Fruit fly (Drosophila melanogaster) whole organism, adult: ENCODE data around the gene Trm1.

Experiments
- CG12768 ChIP-seq: fragments of 200-800 bp; sonication (Bioruptor generic); optimal IDR thresholded peaks from 2 replicates; lab custom pipeline; 2017; ENCODE audit warnings: missing biosample characterization, missing genetic modification characterization, mild to moderate bottlenecking, moderate library complexity, missing genetic modification reagents
- CG14711 ChIP-seq: fragments of 200-800 bp; sonication (Bioruptor generic); optimal IDR thresholded peaks from 2 replicates; lab custom pipeline; 2018; ENCODE audit warnings: missing biosample characterization, mild to moderate bottlenecking, missing genetic modification characterization, moderate library complexity
- CG1620 ChIP-seq: fragments of 200-800 bp; sonication (Bioruptor generic); optimal IDR thresholded peaks from 2 replicates; lab custom pipeline; 2016; ENCODE audit warnings: missing biosample characterization, missing genetic modification characterization
- CG33017 ChIP-seq: fragments of 200-800 bp; sonication (Bioruptor generic); optimal IDR thresholded peaks from 2 replicates; lab custom pipeline; 2018; ENCODE audit warnings: missing biosample characterization, mild to moderate bottlenecking, missing genetic modification characterization, moderate library complexity
- CG5204 ChIP-seq: fragments of 200-800 bp; sonication (Bioruptor generic); optimal IDR thresholded peaks from 2 replicates; lab custom pipeline; 2016; ENCODE audit warnings: missing biosample characterization, missing genetic modification characterization
- CG7045 ChIP-seq: fragments of 200-800 bp; sonication (Bioruptor generic); optimal IDR thresholded peaks from 2 replicates; lab custom pipeline; 2017; ENCODE audit warnings: missing biosample characterization, mild to moderate bottlenecking, missing genetic modification characterization
- CG7101 ChIP-seq: fragments of 200-800 bp; sonication (Bioruptor generic); optimal IDR thresholded peaks from 2 replicates; lab custom pipeline; 2018; ENCODE audit warnings: missing biosample characterization, mild to moderate bottlenecking, missing genetic modification characterization, moderate library complexity
- Clk ChIP-seq: fragments of 200-800 bp; sonication (Bioruptor generic); optimal IDR thresholded peaks from 2 replicates; lab custom pipeline; 2017; ENCODE audit warnings: missing biosample characterization, missing genetic modification characterization
- Crg-1 ChIP-seq: fragments of 200-800 bp; sonication (Bioruptor generic); optimal IDR thresholded peaks from 2 replicates; lab custom pipeline; 2016; ENCODE audit warnings: missing biosample characterization, missing genetic modification characterization
- Hr96 ChIP-seq: fragments of 200-800 bp; sonication (Bioruptor generic); optimal IDR thresholded peaks from 2 replicates; lab custom pipeline; 2016; ENCODE audit warnings: missing biosample characterization, missing genetic modification characterization
- Mnt ChIP-seq: fragments of 200-800 bp; sonication (Bioruptor generic); optimal IDR thresholded peaks from 2 replicates; lab custom pipeline; 2016; ENCODE audit warnings: missing biosample characterization, mild to moderate bottlenecking, missing genetic modification characterization
- bab1 ChIP-seq: fragments of 200-800 bp; sonication (Bioruptor generic); optimal IDR thresholded peaks from 3 replicates; lab custom pipeline; 2019; ENCODE audit warnings: missing biosample characterization, mild to moderate bottlenecking, missing genetic modification characterization, moderate library complexity
- cic ChIP-seq: fragments of 200-800 bp; sonication (Bioruptor generic); optimal IDR thresholded peaks from 2 replicates; lab custom pipeline; 2017; ENCODE audit warnings: missing biosample characterization, mild to moderate bottlenecking, missing genetic modification characterization, moderate library complexity
- cnc ChIP-seq, 2 experiments: fragments of >200 bp; optimal IDR thresholded peaks; 2 replicates each; lab custom pipeline; 2017
- kay ChIP-seq: fragments of 200-800 bp; sonication (Bioruptor generic); peaks from one replicate; lab custom pipeline; 2016; ENCODE audit warnings: missing biosample characterization, missing genetic modification characterization, borderline replicate concordance
- ovo ChIP-seq: fragments of 200-800 bp; sonication (Bioruptor generic); optimal IDR thresholded peaks from 2 replicates; lab custom pipeline; 2016; ENCODE audit warnings: missing biosample characterization, missing genetic modification characterization
- pad ChIP-seq: fragments of 200-800 bp; sonication (Bioruptor generic); optimal IDR thresholded peaks from 3 replicates; lab custom pipeline; 2017; ENCODE audit warnings: missing biosample characterization, missing genetic modification characterization, mild to moderate bottlenecking, moderate library complexity, missing genetic modification reagents
- tj ChIP-seq: fragments of 200-800 bp; sonication (Bioruptor generic); optimal IDR thresholded peaks from 3 replicates; lab custom pipeline; 2017; ENCODE audit warnings: missing biosample characterization, mild to moderate bottlenecking, missing genetic modification characterization, moderate library complexity
- toe ChIP-seq: fragments of 200-800 bp; sonication (Bioruptor generic); optimal IDR thresholded peaks from 2 replicates; lab custom pipeline; 2016; ENCODE audit warnings: missing biosample characterization, missing genetic modification characterization

Gene Trm1

dm6 chr2L:12478494-12478893 lies 50.7 kb downstream of the Trm1 start:
- no peak for TF ChIP-seq cnc (optimal IDR thresholded peaks at IDR 0.05; lab: Kevin White, UChicago)
- no peak for TF ChIP-seq kay (GFP tag; lab: Kevin White, UChicago)
- TF ChIP-seq pad, result no peak
- no peak for TF ChIP-seq CG14711 (tag; lab: Kevin White, UChicago)
- no peak for TF ChIP-seq CG1620
- TF ChIP-seq CG7101 (tag; lab: Kevin White, UChicago), result no peak
- no peak for TF ChIP-seq ovo (GFP tag; lab: Kevin White, UChicago)
- no peak for TF ChIP-seq Hr96 (GFP tag; lab: Kevin White, UChicago)
- no peak for TF ChIP-seq Crg-1 (GFP tag; lab: Kevin White, UChicago)
- TF ChIP-seq cic, result no peak
- no peak for TF ChIP-seq CG12768 (GFP tag; lab: Kevin White, UChicago)
- TF ChIP-seq Clk (GFP tag; lab: Kevin White, UChicago), result no peak
- no peak for TF ChIP-seq tj
- no peak for TF ChIP-seq bab1 (GFP tag; lab: Kevin White, UChicago)
- TF ChIP-seq toe (GFP tag; lab: Kevin White, UChicago), result no peak
- TF ChIP-seq CG33017 (tag; lab: Kevin White, UChicago), result no peak
- TF ChIP-seq CG7045 (GFP tag; lab: Kevin White, UChicago), result no peak
- no peak for TF ChIP-seq Mnt (GFP tag; lab: Kevin White, UChicago)
- no peak for TF ChIP-seq CG5204 (GFP tag; lab: Kevin White, UChicago)
